Fruit fly (Drosophila melanogaster) whole organism, adult: ENCODE data around the gene CG5890.
A peak's percentile ranks its signal among the peaks of the same experiment; 100 is the strongest.

Experiments
- CG11617 ChIP-seq: fragments of 200-800 bp; sonication (Bioruptor generic); optimal IDR thresholded peaks from 2 replicates; lab custom pipeline; 2017; ENCODE audit warnings: mild to moderate bottlenecking, missing biosample characterization, missing genetic modification reagents, missing genetic modification characterization
- CG14711 ChIP-seq: fragments of 200-800 bp; sonication (Bioruptor generic); optimal IDR thresholded peaks from 2 replicates; lab custom pipeline; 2018; ENCODE audit warnings: missing biosample characterization, mild to moderate bottlenecking, missing genetic modification characterization, moderate library complexity
- CG33017 ChIP-seq: fragments of 200-800 bp; sonication (Bioruptor generic); optimal IDR thresholded peaks from 2 replicates; lab custom pipeline; 2018; ENCODE audit warnings: missing biosample characterization, mild to moderate bottlenecking, missing genetic modification characterization, moderate library complexity
- CG7101 ChIP-seq: fragments of 200-800 bp; sonication (Bioruptor generic); optimal IDR thresholded peaks from 2 replicates; lab custom pipeline; 2018; ENCODE audit warnings: missing biosample characterization, mild to moderate bottlenecking, missing genetic modification characterization, moderate library complexity
- Crg-1 ChIP-seq: fragments of 200-800 bp; sonication (Bioruptor generic); optimal IDR thresholded peaks from 2 replicates; lab custom pipeline; 2016; ENCODE audit warnings: missing biosample characterization, missing genetic modification characterization
- Mnt ChIP-seq: fragments of 200-800 bp; sonication (Bioruptor generic); optimal IDR thresholded peaks from 2 replicates; lab custom pipeline; 2016; ENCODE audit warnings: missing biosample characterization, mild to moderate bottlenecking, missing genetic modification characterization
- cic ChIP-seq: fragments of 200-800 bp; sonication (Bioruptor generic); optimal IDR thresholded peaks from 2 replicates; lab custom pipeline; 2017; ENCODE audit warnings: missing biosample characterization, mild to moderate bottlenecking, missing genetic modification characterization, moderate library complexity
- cnc ChIP-seq, 2 experiments: fragments of >200 bp; optimal IDR thresholded peaks; 2 replicates each; lab custom pipeline; 2017
- pad ChIP-seq: fragments of 200-800 bp; sonication (Bioruptor generic); optimal IDR thresholded peaks from 3 replicates; lab custom pipeline; 2017; ENCODE audit warnings: missing biosample characterization, missing genetic modification characterization, mild to moderate bottlenecking, moderate library complexity, missing genetic modification reagents
- tj ChIP-seq: fragments of 200-800 bp; sonication (Bioruptor generic); optimal IDR thresholded peaks from 3 replicates; lab custom pipeline; 2017; ENCODE audit warnings: missing biosample characterization, mild to moderate bottlenecking, missing genetic modification characterization, moderate library complexity

- no peak for TF ChIP-seq cnc (optimal IDR thresholded peaks at IDR 0.05; lab: Kevin White, UChicago)
- TF ChIP-seq CG33017 (tag; lab: Kevin White, UChicago), result peak; percentile 60
- no peak for TF ChIP-seq cic
- no peak for TF ChIP-seq pad (GFP tag; lab: Kevin White, UChicago)
- TF ChIP-seq CG14711 (tag; lab: Kevin White, UChicago), result peak; percentile 45
- no peak for TF ChIP-seq tj
- TF ChIP-seq CG11617 (GFP tag; lab: Kevin White, UChicago), result no peak
- no peak for TF ChIP-seq CG7101 (tag; lab: Kevin White, UChicago)
- TF ChIP-seq Crg-1, result no peak
- no peak for TF ChIP-seq Mnt
Measured at dm6 chr3R:25884301-25884700, 28.3 kb downstream of the CG5890 start.
